Fruit fly (Drosophila melanogaster) whole organism, embryonic: Measurements from ENCODE around the gene BORCS5.

Source experiments
- CG13894 ChIP-seq: fragments of 200-800 bp; sonication (Bioruptor generic); optimal IDR thresholded peaks from 3 replicates; lab custom pipeline; 2018; ENCODE audit warnings: missing biosample characterization, mild to moderate bottlenecking, missing genetic modification characterization, moderate library complexity
- CG4404 ChIP-seq: fragments of 200-800 bp; sonication (Bioruptor generic); IDR thresholded peaks from 2 replicates; pipeline ENCODE4 v1.3.6; 2022; ENCODE audit warnings: missing biosample characterization, missing genetic modification characterization
- gce ChIP-seq: fragments of 200-800 bp; sonication (Bioruptor generic); IDR thresholded peaks from 3 replicates; pipeline ENCODE4 v1.3.6; 2022; ENCODE audit warnings: missing biosample characterization, missing genetic modification characterization
- tio ChIP-seq: fragments of 200-800 bp; sonication (Bioruptor generic); optimal IDR thresholded peaks from 2 replicates; lab custom pipeline; 2017; ENCODE audit warnings: missing biosample characterization, missing genetic modification characterization, inconsistent platforms

DNA sequence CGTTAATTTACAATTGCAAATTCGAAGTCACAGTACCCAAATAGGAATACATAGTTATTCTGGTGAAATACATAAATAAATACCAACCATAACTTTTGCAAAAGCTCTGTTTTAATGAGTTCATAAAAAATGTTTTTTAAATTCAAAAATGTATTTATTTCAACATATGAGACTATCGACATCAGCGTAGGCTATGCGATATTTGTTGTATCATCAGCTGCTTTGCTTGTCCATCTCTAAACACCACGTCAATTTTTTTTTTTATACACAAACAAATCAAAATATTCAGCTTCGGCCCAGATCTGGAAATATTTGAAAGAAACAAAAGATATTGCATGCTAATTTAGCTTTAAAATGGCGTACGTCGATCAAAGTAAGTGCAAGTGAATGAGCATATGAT is 15.6 kb upstream of the BORCS5 start, which contains the start of gene CG1840:
- TF ChIP-seq CG4404 (GFP tag; lab: Robert Waterston, UW) (no peak), gce (GFP tag; lab: Robert Waterston, UW) (no peak), CG13894 (peak; percentile 28), tio (no peak)
